Fruit fly (Drosophila melanogaster): ENCODE measurements around the gene nac.

nac gene

dm6 chr3R:8303848-8304247, at the start of gene nac:
nac (minus strand) TSS chr3R:8304023.
- no peak for TF ChIP-seq pan (optimal IDR thresholded peaks at IDR 0.05)
- TF ChIP-seq EcR (GFP tag; optimal IDR thresholded peaks at IDR 0.05): no peak
- TF ChIP-seq Dll (optimal IDR thresholded peaks at IDR 0.05): no peak
- TF ChIP-seq usp (GFP tag; optimal IDR thresholded peaks at IDR 0.05): no peak
- TF ChIP-seq CG8478 (optimal IDR thresholded peaks at IDR 0.05): no peak
- no peak for TF ChIP-seq psq (optimal IDR thresholded peaks at IDR 0.05)

dm6 chr3R:8352961-8353728, 49.3 kb upstream of the nac start:
- TF ChIP-seq pan (optimal IDR thresholded peaks at IDR 0.05): no peak
- no peak for TF ChIP-seq psq (optimal IDR thresholded peaks at IDR 0.05)
- TF ChIP-seq Dll (optimal IDR thresholded peaks at IDR 0.05): no peak
- no peak for TF ChIP-seq usp (GFP tag; optimal IDR thresholded peaks at IDR 0.05)
- no peak for TF ChIP-seq CG8478 (optimal IDR thresholded peaks at IDR 0.05)
- TF ChIP-seq EcR (GFP tag; optimal IDR thresholded peaks at IDR 0.05): no peak

- TF ChIP-seq psq (optimal IDR thresholded peaks at IDR 0.05) (no peak), Dll (optimal IDR thresholded peaks at IDR 0.05) (no peak), CG8478 (optimal IDR thresholded peaks at IDR 0.05) (no peak), usp (GFP tag; optimal IDR thresholded peaks at IDR 0.05) (no peak), pan (optimal IDR thresholded peaks at IDR 0.05) (no peak), EcR (GFP tag; optimal IDR thresholded peaks at IDR 0.05) (no peak)
These were observed 45.8 kb upstream of the nac start, which contains the start of gene Atg13 for dm6 chr3R:8349449-8350115. Atg13 (plus strand) TSS chr3R:8349815.

- TF ChIP-seq pan (optimal IDR thresholded peaks at IDR 0.05): no peak
- TF ChIP-seq CG8478 (optimal IDR thresholded peaks at IDR 0.05): no peak
- no peak for TF ChIP-seq EcR (GFP tag; optimal IDR thresholded peaks at IDR 0.05)
- TF ChIP-seq psq (optimal IDR thresholded peaks at IDR 0.05): no peak
- no peak for TF ChIP-seq Dll (optimal IDR thresholded peaks at IDR 0.05)
- no peak for TF ChIP-seq usp (GFP tag; optimal IDR thresholded peaks at IDR 0.05)
These were observed 45.3 kb upstream of the nac start for dm6 chr3R:8349106-8349448.

dm6 chr3R:8347835-8348234, 44.0 kb upstream of the nac start:
- TF ChIP-seq EcR (GFP tag; optimal IDR thresholded peaks at IDR 0.05): no peak
- no peak for TF ChIP-seq Dll (optimal IDR thresholded peaks at IDR 0.05)
- no peak for TF ChIP-seq CG8478 (optimal IDR thresholded peaks at IDR 0.05)
- no peak for TF ChIP-seq pan (optimal IDR thresholded peaks at IDR 0.05)
- no peak for TF ChIP-seq usp (GFP tag; optimal IDR thresholded peaks at IDR 0.05)
- TF ChIP-seq psq (optimal IDR thresholded peaks at IDR 0.05): no peak

- TF ChIP-seq pan (optimal IDR thresholded peaks at IDR 0.05) (no peak), CG8478 (optimal IDR thresholded peaks at IDR 0.05) (no peak), Dll (optimal IDR thresholded peaks at IDR 0.05) (no peak), usp (GFP tag; optimal IDR thresholded peaks at IDR 0.05) (no peak), EcR (GFP tag; optimal IDR thresholded peaks at IDR 0.05) (no peak), psq (optimal IDR thresholded peaks at IDR 0.05) (no peak)
These were observed 43.5 kb upstream of the nac start, which contains the start of gene CG7352 for dm6 chr3R:8347279-8347678. CG7352 (plus strand) TSS chr3R:8347579.

dm6 chr3R:8344174-8344573, 40.4 kb upstream of the nac start, which contains the start of gene DppIII:
DppIII (plus strand) TSS chr3R:8344400.
- TF ChIP-seq psq (optimal IDR thresholded peaks at IDR 0.05) (no peak), Dll (optimal IDR thresholded peaks at IDR 0.05) (no peak), usp (GFP tag; optimal IDR thresholded peaks at IDR 0.05) (no peak), CG8478 (optimal IDR thresholded peaks at IDR 0.05) (no peak), pan (optimal IDR thresholded peaks at IDR 0.05) (no peak), EcR (GFP tag; optimal IDR thresholded peaks at IDR 0.05) (no peak)

dm6 chr3R:8343251-8343744, 39.5 kb upstream of the nac start, which contains the start of the genes PNKP and COX7AL:
PNKP (minus strand) TSS chr3R:8343516.
COX7AL (plus strand) TSS chr3R:8343669.
- TF ChIP-seq psq (optimal IDR thresholded peaks at IDR 0.05) (no peak), CG8478 (optimal IDR thresholded peaks at IDR 0.05) (no peak), EcR (GFP tag; optimal IDR thresholded peaks at IDR 0.05) (no peak), usp (GFP tag; optimal IDR thresholded peaks at IDR 0.05) (no peak), pan (optimal IDR thresholded peaks at IDR 0.05) (no peak), Dll (optimal IDR thresholded peaks at IDR 0.05) (no peak)

- TF ChIP-seq psq (optimal IDR thresholded peaks at IDR 0.05): no peak
- no peak for TF ChIP-seq EcR (GFP tag; optimal IDR thresholded peaks at IDR 0.05)
- no peak for TF ChIP-seq usp (GFP tag; optimal IDR thresholded peaks at IDR 0.05)
- no peak for TF ChIP-seq pan (optimal IDR thresholded peaks at IDR 0.05)
- no peak for TF ChIP-seq Dll (optimal IDR thresholded peaks at IDR 0.05)
- TF ChIP-seq CG8478 (optimal IDR thresholded peaks at IDR 0.05): no peak
These were observed 37.0 kb upstream of the nac start, which contains the start of the genes COX7A and Arl2 for dm6 chr3R:8340675-8341275. COX7A (minus strand) TSS chr3R:8341043. Arl2 (plus strand) TSS chr3R:8341100.

- TF ChIP-seq usp (GFP tag; optimal IDR thresholded peaks at IDR 0.05) (no peak), EcR (GFP tag; optimal IDR thresholded peaks at IDR 0.05) (no peak), CG8478 (optimal IDR thresholded peaks at IDR 0.05) (no peak), psq (optimal IDR thresholded peaks at IDR 0.05) (no peak), Dll (optimal IDR thresholded peaks at IDR 0.05) (no peak)
These were observed 32.3 kb upstream of the nac start for dm6 chr3R:8336012-8336567.

dm6 chr3R:8334982-8335381, 31.2 kb upstream of the nac start:
- TF ChIP-seq usp (GFP tag; optimal IDR thresholded peaks at IDR 0.05) (no peak), pan (optimal IDR thresholded peaks at IDR 0.05) (no peak), CG8478 (optimal IDR thresholded peaks at IDR 0.05) (no peak), EcR (GFP tag; optimal IDR thresholded peaks at IDR 0.05) (no peak), Dll (optimal IDR thresholded peaks at IDR 0.05) (no peak), psq (optimal IDR thresholded peaks at IDR 0.05) (no peak)
